Worm (Caenorhabditis elegans) whole organism, L1 larva: ENCODE measurements around the gene unc-10.

ENCODE experiments used
- aha-1 ChIP-seq: fragments of 150-350 bp; optimal IDR thresholded peaks from 2 replicates; lab custom pipeline; 2014; ENCODE audit warnings: missing biosample characterization, missing genetic modification characterization
- aly-2 ChIP-seq: fragments of 150-350 bp; optimal IDR thresholded peaks from 2 replicates; lab custom pipeline; 2014; ENCODE audit warnings: missing biosample characterization, missing genetic modification characterization
- blmp-1 ChIP-seq: fragments of 150-350 bp; optimal IDR thresholded peaks from 2 replicates; lab custom pipeline; 2014; ENCODE audit warnings: missing biosample characterization, missing genetic modification characterization
- ceh-8 ChIP-seq: fragments of 200-800 bp; sonication (Bioruptor generic); optimal IDR thresholded peaks from 2 replicates; lab custom pipeline; 2018; ENCODE audit warnings: mild to moderate bottlenecking, missing genetic modification characterization, moderate library complexity, missing compliant biosample characterization
- ceh-82 ChIP-seq, 3 experiments: fragments of 150-350 bp in 1 of 3; sonication (generic microtip) in 2 of 3; optimal IDR thresholded peaks; 2 replicates each; lab custom pipeline; 2014 to 2017; ENCODE audit warnings: missing biosample characterization in 3 of 3, missing genetic modification characterization in 3 of 3
- ceh-88 ChIP-seq: fragments of 200-800 bp; sonication (Bioruptor generic); IDR thresholded peaks from 2 replicates; pipeline ENCODE4 v1.3.6; 2022; ENCODE audit warnings: missing genetic modification characterization, missing compliant biosample characterization
- ces-1 ChIP-seq: fragments of 150-350 bp; optimal IDR thresholded peaks from 2 replicates; lab custom pipeline; 2014; ENCODE audit warnings: missing biosample characterization, missing genetic modification reagents, missing genetic modification characterization
- dsc-1 ChIP-seq: sonication (generic microtip); optimal IDR thresholded peaks from 2 replicates; lab custom pipeline; 2016; ENCODE audit warnings: mild to moderate bottlenecking, missing genetic modification characterization, missing compliant biosample characterization
- efl-1 ChIP-seq, 4 experiments: fragments of 150-350 bp; optimal IDR thresholded peaks in 3 of 4; peaks in 1 of 4; 1 replicate in 1 of 4; 2 replicates in 3 of 4; lab custom pipeline; 2014; ENCODE audit warnings: missing biosample characterization in 2 of 4, missing genetic modification characterization in 2 of 4, missing genetic modification reagents in 2 of 4
- elt-3 ChIP-seq, 6 experiments: fragments of 150-350 bp in 1 of 6; sonication (generic microtip); optimal IDR thresholded peaks; 2 replicates each; lab custom pipeline; 2017 to 2018; ENCODE audit warnings: missing biosample characterization in 6 of 6, missing genetic modification characterization in 6 of 6, inconsistent platforms in 1 of 6
- ets-5 ChIP-seq: fragments of 200-800 bp; sonication (Bioruptor generic); IDR thresholded peaks from 2 replicates; pipeline ENCODE4 v1.3.6; 2022; ENCODE audit warnings: missing genetic modification characterization, missing compliant biosample characterization
- fos-1 ChIP-seq: fragments of 150-350 bp; optimal IDR thresholded peaks from 2 replicates; lab custom pipeline; 2014; ENCODE audit warnings: missing biosample characterization, missing genetic modification characterization
- grh-1 ChIP-seq: fragments of 200-800 bp; sonication (Bioruptor generic); IDR thresholded peaks from 2 replicates; pipeline ENCODE4 v1.3.6; 2022; ENCODE audit warnings: missing genetic modification reagents, missing genetic modification characterization, missing compliant biosample characterization
- irx-1 ChIP-seq: sonication (generic microtip); optimal IDR thresholded peaks from 2 replicates; lab custom pipeline; 2016; ENCODE audit warnings: missing genetic modification characterization, missing compliant biosample characterization
- lin-14 ChIP-seq: fragments of 200-800 bp; sonication (Bioruptor generic); optimal IDR thresholded peaks from 2 replicates; lab custom pipeline; 2018; ENCODE audit warnings: mild to moderate bottlenecking, missing genetic modification characterization, moderate library complexity, missing compliant biosample characterization
- lsy-2 ChIP-seq, 2 experiments: fragments of 150-350 bp; optimal IDR thresholded peaks; 2 replicates each; lab custom pipeline; 2014; ENCODE audit warnings: missing biosample characterization in 2 of 2, missing genetic modification characterization in 2 of 2
- mab-9 ChIP-seq: fragments of 200-800 bp; sonication (Bioruptor generic); IDR thresholded peaks from 2 replicates; pipeline ENCODE4 v1.3.6; 2022; ENCODE audit warnings: missing genetic modification reagents, missing genetic modification characterization, missing compliant biosample characterization
- mdl-1 ChIP-seq, 2 experiments: fragments of 150-350 bp; optimal IDR thresholded peaks; 2 replicates each; lab custom pipeline; 2014 to 2017; ENCODE audit warnings: missing biosample characterization in 2 of 2, missing genetic modification characterization in 2 of 2, inconsistent platforms in 1 of 2
- mef-2 ChIP-seq: fragments of 150-350 bp; optimal IDR thresholded peaks from 2 replicates; lab custom pipeline; 2014; ENCODE audit warnings: missing biosample characterization, missing genetic modification characterization
- mep-1 ChIP-seq: fragments of 150-350 bp; optimal IDR thresholded peaks from 2 replicates; lab custom pipeline; 2014; ENCODE audit warnings: missing biosample characterization, missing genetic modification characterization
- nhr-12 ChIP-seq: sonication (generic microtip); optimal IDR thresholded peaks from 2 replicates; lab custom pipeline; 2017; ENCODE audit warnings: missing biosample characterization, missing genetic modification characterization
- nhr-20 ChIP-seq: sonication (generic microtip); optimal IDR thresholded peaks from 2 replicates; lab custom pipeline; 2016; ENCODE audit warnings: mild to moderate bottlenecking, missing genetic modification characterization, missing compliant biosample characterization
- nhr-237 ChIP-seq: fragments of 150-350 bp; optimal IDR thresholded peaks from 2 replicates; lab custom pipeline; 2014; ENCODE audit warnings: missing biosample characterization, missing genetic modification characterization
- nhr-47 ChIP-seq: sonication (generic microtip); optimal IDR thresholded peaks from 2 replicates; lab custom pipeline; 2016; ENCODE audit warnings: mild to moderate bottlenecking, missing genetic modification characterization, moderate library complexity, missing compliant biosample characterization
- nhr-71 ChIP-seq: sonication (generic microtip); optimal IDR thresholded peaks from 2 replicates; lab custom pipeline; 2016; ENCODE audit warnings: mild to moderate bottlenecking, missing genetic modification characterization, moderate library complexity, missing compliant biosample characterization
- nhr-76 ChIP-seq: sonication (generic microtip); optimal IDR thresholded peaks from 2 replicates; lab custom pipeline; 2017; ENCODE audit warnings: missing biosample characterization, missing genetic modification characterization
- nhr-77 ChIP-seq: fragments of 150-350 bp; optimal IDR thresholded peaks from 2 replicates; lab custom pipeline; 2014; ENCODE audit warnings: missing biosample characterization, missing genetic modification characterization
- nhr-85 ChIP-seq: sonication (generic microtip); peaks from one replicate; lab custom pipeline; 2016; ENCODE audit warnings: missing genetic modification characterization, inconsistent platforms, missing compliant biosample characterization
- nhr-90 ChIP-seq: sonication (generic microtip); optimal IDR thresholded peaks from 2 replicates; lab custom pipeline; 2016; ENCODE audit warnings: mild to moderate bottlenecking, missing genetic modification characterization, missing compliant biosample characterization; ENCODE audit not compliant: poor library complexity
- pqm-1 ChIP-seq: sonication (generic microtip); optimal IDR thresholded peaks from 3 replicates; lab custom pipeline; 2017; ENCODE audit warnings: missing biosample characterization, missing genetic modification characterization
- rnt-1 ChIP-seq: sonication (generic microtip); optimal IDR thresholded peaks from 2 replicates; lab custom pipeline; 2016; ENCODE audit warnings: mild to moderate bottlenecking, missing genetic modification characterization, moderate library complexity, missing compliant biosample characterization
- snu-23 ChIP-seq: sonication (generic microtip); optimal IDR thresholded peaks from 2 replicates; lab custom pipeline; 2016; ENCODE audit warnings: missing genetic modification characterization, missing compliant biosample characterization
- sptf-1 ChIP-seq: fragments of 150-350 bp; optimal IDR thresholded peaks from 2 replicates; lab custom pipeline; 2014; ENCODE audit warnings: missing biosample characterization, missing genetic modification characterization
- swsn-7 ChIP-seq: sonication (generic microtip); optimal IDR thresholded peaks from 2 replicates; lab custom pipeline; 2016; ENCODE audit warnings: missing genetic modification characterization, missing compliant biosample characterization
- tlp-1 ChIP-seq: fragments of 150-350 bp; optimal IDR thresholded peaks from 2 replicates; lab custom pipeline; 2014; ENCODE audit warnings: missing biosample characterization, missing genetic modification characterization
- unc-30 ChIP-seq: sonication (generic microtip); optimal IDR thresholded peaks from 2 replicates; lab custom pipeline; 2017; ENCODE audit warnings: missing biosample characterization, missing genetic modification characterization
- unc-98 ChIP-seq: fragments of 200-800 bp; sonication (Bioruptor generic); IDR thresholded peaks from 2 replicates; pipeline ENCODE4 v1.3.6; 2022; ENCODE audit warnings: missing genetic modification characterization, missing compliant biosample characterization
- xbp-1 ChIP-seq: sonication (generic microtip); optimal IDR thresholded peaks from 2 replicates; lab custom pipeline; 2016; ENCODE audit warnings: missing genetic modification characterization, missing compliant biosample characterization
- zip-4 ChIP-seq: fragments of 200-800 bp; sonication (Bioruptor generic); optimal IDR thresholded peaks from 2 replicates; lab custom pipeline; 2018; ENCODE audit warnings: mild to moderate bottlenecking, missing genetic modification characterization, moderate library complexity, missing compliant biosample characterization
- ztf-11 ChIP-seq, 2 experiments: sonication (generic microtip); optimal IDR thresholded peaks; 2 replicates each; lab custom pipeline; 2016 to 2017; ENCODE audit warnings: missing genetic modification characterization in 2 of 2, missing biosample characterization in 1 of 2, missing compliant biosample characterization in 1 of 2
- ztf-4 ChIP-seq: fragments of 150-350 bp; optimal IDR thresholded peaks from 2 replicates; lab custom pipeline; 2014; ENCODE audit warnings: missing biosample characterization, missing genetic modification characterization

The unc-10 gene

DNA sequence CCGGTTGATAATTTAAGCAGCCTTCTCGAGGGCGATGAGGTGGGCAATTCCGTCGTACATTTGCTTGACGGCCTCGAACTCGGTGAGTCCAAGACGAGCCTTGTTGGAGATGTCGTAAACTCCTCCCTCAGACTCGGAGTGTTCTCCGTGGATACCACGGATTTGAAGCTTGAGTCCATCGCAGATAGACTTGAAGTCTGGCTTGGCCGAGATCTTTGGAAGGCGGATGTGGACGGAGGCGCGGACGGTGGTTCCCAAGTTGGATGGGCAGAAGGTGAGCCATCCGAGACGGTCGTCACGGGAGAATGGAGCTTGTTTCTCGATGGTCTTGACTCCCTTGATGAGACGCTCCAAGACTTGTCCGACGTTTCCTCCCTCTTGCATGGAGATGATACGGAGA is 49.2 kb downstream of the unc-10 start:
- TF ChIP-seq mdl-1 (tag; optimal IDR thresholded peaks at IDR 0.05; lab: Kevin White, UChicago): no peak
- TF ChIP-seq grh-1 (GFP tag; lab: Robert Waterston, UW): no peak
- no peak for TF ChIP-seq mab-9 (GFP tag; lab: Robert Waterston, UW)
- no peak for TF ChIP-seq lin-14 (GFP tag; lab: Kevin White, UChicago)
- 0 out of 2 replicates have a peak, but pooled peaks have one; percentile 23 for TF ChIP-seq ets-5

DNA sequence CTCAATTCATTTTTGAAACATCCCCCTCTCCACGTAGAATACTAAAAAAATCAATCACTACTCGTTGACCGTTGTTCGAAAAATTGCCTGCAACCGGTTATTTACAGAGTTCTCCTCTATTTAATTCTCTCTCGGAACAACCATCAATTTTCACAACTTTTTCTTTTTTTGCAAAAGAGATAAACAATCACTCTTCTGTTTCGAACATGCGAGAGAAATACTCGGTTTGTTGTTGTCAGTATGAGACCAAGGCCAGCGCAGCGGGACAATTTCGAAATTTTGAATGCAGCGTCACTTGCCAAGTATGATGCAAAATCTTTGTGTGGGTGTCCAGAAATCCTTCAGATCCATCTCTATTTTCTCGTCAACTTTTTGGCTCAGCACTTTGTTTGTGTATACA is 49.8 kb downstream of the unc-10 start:
- peak; percentile 21 for TF ChIP-seq mep-1 (tag; lab: Kevin White, UChicago)
- peak; percentile 69 for TF ChIP-seq lin-14 (GFP tag; lab: Kevin White, UChicago)
- no peak for TF ChIP-seq ztf-4
- TF ChIP-seq xbp-1 (tag; lab: Kevin White, UChicago): peak; percentile 7
- TF ChIP-seq elt-3 (tag; optimal IDR thresholded peaks at IDR 0.05; lab: Kevin White, UChicago): peak in 1 of 6 experiments; percentile 10
- TF ChIP-seq rnt-1 (tag; lab: Kevin White, UChicago): peak; percentile 47
- TF ChIP-seq nhr-47 (tag; lab: Kevin White, UChicago): peak; percentile 26
- no peak for TF ChIP-seq ces-1 (GFP tag; lab: Kevin White, UChicago)
- TF ChIP-seq aly-2: peak; percentile 84
- TF ChIP-seq ceh-8 (GFP tag; lab: Kevin White, UChicago): no peak
- TF ChIP-seq dsc-1 (tag; lab: Kevin White, UChicago): peak; percentile 10
- TF ChIP-seq fos-1 (tag; lab: Kevin White, UChicago): peak; percentile 12
- TF ChIP-seq tlp-1 (tag; lab: Kevin White, UChicago): no peak
- TF ChIP-seq nhr-71 (tag; lab: Kevin White, UChicago): peak; percentile 35
- no peak for TF ChIP-seq pqm-1
- no peak for TF ChIP-seq nhr-76 (tag; lab: Kevin White, UChicago)
- TF ChIP-seq nhr-237 (tag; lab: Kevin White, UChicago): no peak
- TF ChIP-seq nhr-85 (tag; lab: Kevin White, UChicago): peak; percentile 77
- TF ChIP-seq snu-23 (GFP tag; lab: Kevin White, UChicago): peak; percentile 51
- peak; percentile 3 for TF ChIP-seq irx-1 (tag; lab: Kevin White, UChicago)
- peak in 1 of 2 experiments; percentile 25 for TF ChIP-seq lsy-2 (tag; optimal IDR thresholded peaks at IDR 0.05; lab: Kevin White, UChicago)
- TF ChIP-seq aha-1 (tag; lab: Kevin White, UChicago): no peak
- no peak for TF ChIP-seq mab-9 (GFP tag; lab: Robert Waterston, UW)
- no peak for TF ChIP-seq nhr-90 (tag; lab: Kevin White, UChicago)
- peak in 1 of 3 experiments; percentile 5 for TF ChIP-seq ceh-82 (tag; optimal IDR thresholded peaks at IDR 0.05; lab: Kevin White, UChicago)
- TF ChIP-seq unc-98: no peak
- TF ChIP-seq efl-1 (optimal IDR thresholded peaks at IDR 0.05; lab: Kevin White, UChicago): peak in 1 of 2 experiments; percentile 11
- TF ChIP-seq efl-1 (GFP tag; optimal IDR thresholded peaks at IDR 0.05 in 1 of 2; lab: Kevin White, UChicago): no peak
- TF ChIP-seq nhr-77 (tag; lab: Kevin White, UChicago): no peak
- TF ChIP-seq blmp-1 (tag; lab: Kevin White, UChicago): peak; percentile 49
- peak; percentile 27 for TF ChIP-seq nhr-20 (tag; lab: Kevin White, UChicago)

ce11 chrX:7229357-7229756 is 50.8 kb downstream of the unc-10 start:
- TF ChIP-seq zip-4 (GFP tag; lab: Kevin White, UChicago) (no peak), nhr-237 (tag; lab: Kevin White, UChicago) (no peak), ceh-82 (tag; optimal IDR thresholded peaks at IDR 0.05; lab: Kevin White, UChicago) (no peak), ztf-11 (tag; optimal IDR thresholded peaks at IDR 0.05; lab: Kevin White, UChicago) (no peak), mef-2 (tag; lab: Kevin White, UChicago) (no peak), swsn-7 (no peak), ets-5 (no peak), nhr-12 (tag; lab: Kevin White, UChicago) (no peak), unc-30 (tag; lab: Kevin White, UChicago) (no peak), sptf-1 (no peak), nhr-71 (tag; lab: Kevin White, UChicago) (no peak), ceh-88 (no peak)
